Worm (Caenorhabditis elegans) whole organism, L1 larva: ENCODE data around the gene B0250.7.

Experiments
- ama-1 ChIP-seq: fragments of 150-350 bp; optimal IDR thresholded peaks from 2 replicates; lab custom pipeline; 2014
- ceh-8 ChIP-seq: fragments of 200-800 bp; sonication (Bioruptor generic); optimal IDR thresholded peaks from 2 replicates; lab custom pipeline; 2018; ENCODE audit warnings: mild to moderate bottlenecking, missing genetic modification characterization, moderate library complexity, missing compliant biosample characterization
- fkh-8 ChIP-seq: sonication (generic microtip); optimal IDR thresholded peaks from 2 replicates; lab custom pipeline; 2016; ENCODE audit warnings: mild to moderate bottlenecking, missing genetic modification characterization, missing compliant biosample characterization
- fos-1 ChIP-seq: fragments of 150-350 bp; optimal IDR thresholded peaks from 2 replicates; lab custom pipeline; 2014; ENCODE audit warnings: missing biosample characterization, missing genetic modification characterization
- hpl-2 ChIP-seq: fragments of 150-350 bp; optimal IDR thresholded peaks from 2 replicates; lab custom pipeline; 2014; ENCODE audit warnings: missing biosample characterization, missing genetic modification reagents, missing genetic modification characterization
- jun-1 ChIP-seq: fragments of 150-350 bp; optimal IDR thresholded peaks from 2 replicates; lab custom pipeline; 2014; ENCODE audit warnings: missing biosample characterization, missing genetic modification reagents, missing genetic modification characterization
- lin-15B ChIP-seq: fragments of 150-350 bp; sonication (generic microtip); optimal IDR thresholded peaks from 3 replicates; lab custom pipeline; 2014; ENCODE audit warnings: missing biosample characterization, missing genetic modification characterization
- nhr-11 ChIP-seq: fragments of 150-350 bp; optimal IDR thresholded peaks from 2 replicates; lab custom pipeline; 2014; ENCODE audit warnings: missing biosample characterization, missing genetic modification characterization
- nhr-20 ChIP-seq: sonication (generic microtip); optimal IDR thresholded peaks from 2 replicates; lab custom pipeline; 2016; ENCODE audit warnings: mild to moderate bottlenecking, missing genetic modification characterization, missing compliant biosample characterization
- nhr-237 ChIP-seq: fragments of 150-350 bp; optimal IDR thresholded peaks from 2 replicates; lab custom pipeline; 2014; ENCODE audit warnings: missing biosample characterization, missing genetic modification characterization
- nhr-28 ChIP-seq: fragments of 150-350 bp; optimal IDR thresholded peaks from 2 replicates; lab custom pipeline; 2014; ENCODE audit warnings: missing biosample characterization, missing genetic modification characterization
- skn-1 ChIP-seq: fragments of 150-350 bp; optimal IDR thresholded peaks from 2 replicates; lab custom pipeline; 2014; ENCODE audit warnings: missing biosample characterization, missing genetic modification characterization
- ztf-11 ChIP-seq, 2 experiments: sonication (generic microtip); optimal IDR thresholded peaks; 2 replicates each; lab custom pipeline; 2016 to 2017; ENCODE audit warnings: missing genetic modification characterization in 2 of 2, missing biosample characterization in 1 of 2, missing compliant biosample characterization in 1 of 2

- no peak for TF ChIP-seq nhr-20
- no peak for TF ChIP-seq fos-1 (tag; lab: Kevin White, UChicago)
- no peak for TF ChIP-seq nhr-28
- no peak for TF ChIP-seq skn-1 (tag; lab: Kevin White, UChicago)
- TF ChIP-seq hpl-2: no peak
- TF ChIP-seq jun-1 (tag; lab: Kevin White, UChicago): no peak
- no peak for TF ChIP-seq nhr-11 (tag; lab: Kevin White, UChicago)
- TF ChIP-seq ama-1 (lab: Kevin White, UChicago): no peak
- TF ChIP-seq lin-15B (tag; lab: Kevin White, UChicago): no peak
- TF ChIP-seq nhr-237: no peak
- no peak for TF ChIP-seq ztf-11 (tag; optimal IDR thresholded peaks at IDR 0.05; lab: Kevin White, UChicago)
- no peak for TF ChIP-seq fkh-8 (tag; lab: Kevin White, UChicago)
- no peak for TF ChIP-seq ceh-8 (GFP tag; lab: Kevin White, UChicago)
These were observed 4.9 kb upstream of the B0250.7 start for ce11 chrV:20480790-20481189.
